Worm (Caenorhabditis elegans): ENCODE results near the gene srh-129.

DNA sequence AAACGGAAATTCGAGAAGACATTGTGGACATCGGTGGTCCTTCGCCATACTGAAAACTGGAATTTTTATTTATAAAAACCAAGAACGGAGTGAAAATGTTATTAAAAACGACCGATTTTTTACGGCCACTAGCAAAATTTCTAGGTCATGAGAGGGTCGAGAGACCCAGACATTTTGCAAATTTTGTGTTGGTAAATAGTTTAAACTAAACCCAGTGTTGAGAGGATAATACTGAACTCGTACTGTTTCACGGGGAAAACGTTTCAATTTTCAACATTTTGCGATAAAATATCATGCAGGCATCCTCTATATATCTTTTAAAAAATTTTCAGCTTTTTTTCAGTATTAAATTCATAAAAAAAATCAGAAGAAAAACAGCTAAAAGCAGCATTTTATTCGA is 24.6 kb downstream of the srh-129 start, which contains the start of gene C04F5.9:
- TF ChIP-seq lin-15B (tag; optimal IDR thresholded peaks at IDR 0.05) (no peak), unc-62 (GFP tag; optimal IDR thresholded peaks at IDR 0.05 in 1 of 2) (no peak), unc-62 (tag; optimal IDR thresholded peaks at IDR 0.05) (no peak), daf-12 (tag; optimal IDR thresholded peaks at IDR 0.05) (no peak)
